Fruit fly (Drosophila melanogaster): ENCODE data around the gene beat-Vc.

Gene beat-Vc

dm6 chr3R:12717588-12718535 lies 65.2 kb downstream of the beat-Vc start:
- TF ChIP-seq CG11617 (GFP tag; optimal IDR thresholded peaks at IDR 0.05): peak; percentile 33
- no peak for TF ChIP-seq pad (GFP tag; optimal IDR thresholded peaks at IDR 0.05)
- TF ChIP-seq ovo (GFP tag; optimal IDR thresholded peaks at IDR 0.05): no peak
- TF ChIP-seq CG7045 (GFP tag; optimal IDR thresholded peaks at IDR 0.05): peak; percentile 52
- no peak for TF ChIP-seq Crg-1 (GFP tag; optimal IDR thresholded peaks at IDR 0.05)
- TF ChIP-seq CG7101 (tag; optimal IDR thresholded peaks at IDR 0.05): peak; percentile 14
- TF ChIP-seq kay (GFP tag; ENCODE audit: borderline replicate concordance): peak; percentile 92
- peak; percentile 88 for TF ChIP-seq cic (GFP tag; optimal IDR thresholded peaks at IDR 0.05)
- peak; percentile 43 for TF ChIP-seq CG14711 (tag; optimal IDR thresholded peaks at IDR 0.05)
- peak; percentile 7 for TF ChIP-seq CG12768 (GFP tag; optimal IDR thresholded peaks at IDR 0.05)
- peak; percentile 51 for TF ChIP-seq toe (GFP tag; optimal IDR thresholded peaks at IDR 0.05)
- no peak for TF ChIP-seq Clk (GFP tag; optimal IDR thresholded peaks at IDR 0.05)
- no peak for TF ChIP-seq cnc (optimal IDR thresholded peaks at IDR 0.05)
- TF ChIP-seq CG33017 (tag; optimal IDR thresholded peaks at IDR 0.05): peak; percentile 62
- TF ChIP-seq CG5204 (GFP tag; optimal IDR thresholded peaks at IDR 0.05): no peak

- TF ChIP-seq CG7045 (GFP tag; optimal IDR thresholded peaks at IDR 0.05) (no peak), CG12768 (GFP tag; optimal IDR thresholded peaks at IDR 0.05) (peak; percentile 58), cic (GFP tag; optimal IDR thresholded peaks at IDR 0.05) (peak; percentile 22), tj (GFP tag; optimal IDR thresholded peaks at IDR 0.05) (peak; percentile 72)
Observed at dm6 chr3R:12716894-12717293, 66.1 kb downstream of the beat-Vc start.

- TF ChIP-seq kay (GFP tag; ENCODE audit: borderline replicate concordance): no peak
- TF ChIP-seq CG7101 (tag; optimal IDR thresholded peaks at IDR 0.05): peak; percentile 46
- TF ChIP-seq CG14711 (tag; optimal IDR thresholded peaks at IDR 0.05): no peak
- TF ChIP-seq Mnt (GFP tag; optimal IDR thresholded peaks at IDR 0.05): no peak
- no peak for TF ChIP-seq Clk (GFP tag; optimal IDR thresholded peaks at IDR 0.05)
- no peak for TF ChIP-seq CG5204 (GFP tag; optimal IDR thresholded peaks at IDR 0.05)
- TF ChIP-seq Hr96 (GFP tag; optimal IDR thresholded peaks at IDR 0.05): no peak
- TF ChIP-seq tj (GFP tag; optimal IDR thresholded peaks at IDR 0.05): peak; percentile 81
- peak; percentile 44 for TF ChIP-seq cic (GFP tag; optimal IDR thresholded peaks at IDR 0.05)
- peak; percentile 21 for TF ChIP-seq pad (GFP tag; optimal IDR thresholded peaks at IDR 0.05)
- TF ChIP-seq cnc (optimal IDR thresholded peaks at IDR 0.05): no peak
- TF ChIP-seq CG33017 (tag; optimal IDR thresholded peaks at IDR 0.05): peak; percentile 59
- TF ChIP-seq CG12768 (GFP tag; optimal IDR thresholded peaks at IDR 0.05): peak; percentile 65
- TF ChIP-seq Crg-1 (GFP tag; optimal IDR thresholded peaks at IDR 0.05): no peak
- no peak for TF ChIP-seq CG1620 (GFP tag; optimal IDR thresholded peaks at IDR 0.05)
- TF ChIP-seq toe (GFP tag; optimal IDR thresholded peaks at IDR 0.05): no peak
Observed at dm6 chr3R:12716251-12716650, 66.8 kb downstream of the beat-Vc start.

dm6 chr3R:12715253-12715652 lies 67.8 kb downstream of the beat-Vc start:
- TF ChIP-seq CG33017 (tag; optimal IDR thresholded peaks at IDR 0.05) (peak; percentile 38), CG1620 (GFP tag; optimal IDR thresholded peaks at IDR 0.05) (no peak), CG12768 (GFP tag; optimal IDR thresholded peaks at IDR 0.05) (peak; percentile 19), cic (GFP tag; optimal IDR thresholded peaks at IDR 0.05) (peak; percentile 30)

- peak; percentile 24 for TF ChIP-seq bab1 (GFP tag; optimal IDR thresholded peaks at IDR 0.05)
Observed at dm6 chr3R:12712178-12713172, 70.5 kb downstream of the beat-Vc start, which contains the start of gene PolQ. PolQ (minus strand) TSS chr3R:12712299.

dm6 chr3R:12704861-12705260 lies 78.2 kb downstream of the beat-Vc start, which contains the start of gene CG12279:
CG12279 (plus strand) TSS chr3R:12705094.
- TF ChIP-seq Hr96 (GFP tag; optimal IDR thresholded peaks at IDR 0.05): no peak
- no peak for TF ChIP-seq kay (GFP tag; ENCODE audit: borderline replicate concordance)
- TF ChIP-seq pad (GFP tag; optimal IDR thresholded peaks at IDR 0.05): no peak
- TF ChIP-seq CG1620 (GFP tag; optimal IDR thresholded peaks at IDR 0.05): no peak
- no peak for TF ChIP-seq tj (GFP tag; optimal IDR thresholded peaks at IDR 0.05)
